Worm (Caenorhabditis elegans): Measurements from ENCODE around the gene C24H10.2.

DNA sequence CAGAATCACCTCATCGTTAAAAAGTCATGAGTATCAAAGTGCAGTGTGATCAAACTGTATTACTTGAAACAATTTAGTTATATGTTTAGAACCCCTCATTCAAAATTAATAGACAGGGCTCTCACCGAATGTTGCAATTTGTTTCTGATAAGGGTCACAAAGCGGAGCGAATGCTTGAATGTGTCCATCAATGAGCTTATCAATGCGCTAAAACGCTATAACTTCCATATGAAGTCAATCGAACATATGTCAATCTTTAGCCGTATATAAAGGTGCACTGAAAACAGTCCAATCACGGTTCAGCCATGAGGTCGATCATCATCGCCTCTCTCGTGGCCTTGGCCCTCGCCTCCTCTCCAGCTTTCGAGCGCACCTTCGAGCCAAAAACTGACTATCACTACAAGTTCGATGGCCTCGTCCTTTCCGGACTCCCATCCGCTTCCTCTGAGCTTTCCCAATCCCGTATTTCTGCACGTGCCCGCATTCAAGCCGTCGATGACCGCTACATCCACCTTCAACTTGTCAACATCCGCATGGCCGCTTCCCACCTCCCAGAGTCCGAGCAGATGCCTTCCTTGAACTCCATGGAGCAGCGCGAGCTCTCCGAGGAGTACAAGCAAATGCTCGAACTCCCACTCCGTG is 36.5 kb downstream of the C24H10.2 start, which contains the start of gene vit-2:
- TF ChIP-seq fax-1 (tag; optimal IDR thresholded peaks at IDR 0.05) (no peak), ama-1 (optimal IDR thresholded peaks at IDR 0.05) (no peak), ceh-34 (tag; optimal IDR thresholded peaks at IDR 0.05) (no peak), rnt-1 (tag; optimal IDR thresholded peaks at IDR 0.05) (no peak), tbx-2 (tag; optimal IDR thresholded peaks at IDR 0.05) (no peak), Y22D7AL.16 (tag; optimal IDR thresholded peaks at IDR 0.05) (no peak), lin-11 (tag; optimal IDR thresholded peaks at IDR 0.05) (no peak), mec-3 (tag; optimal IDR thresholded peaks at IDR 0.05; ENCODE audit: borderline replicate concordance) (no peak), ceh-2 (tag; optimal IDR thresholded peaks at IDR 0.05) (no peak), ttx-3 (tag; optimal IDR thresholded peaks at IDR 0.05) (no peak), zip-5 (tag; optimal IDR thresholded peaks at IDR 0.05) (no peak), dve-1 (tag; optimal IDR thresholded peaks at IDR 0.05) (no peak)

Data from whole organism, late embryonic.